Fruit fly (Drosophila melanogaster) whole organism, pupa: Measurements from ENCODE around the gene CG7551.
A peak's percentile ranks its signal among the peaks of the same experiment; 100 is the strongest.

Experiments
- CG10348 ChIP-seq: fragments of 200-800 bp; sonication (Bioruptor generic); IDR thresholded peaks from 2 replicates; pipeline ENCODE4 v1.3.6; 2022; ENCODE audit warnings: missing biosample characterization, missing genetic modification characterization
- CG12605 ChIP-seq: fragments of 200-800 bp; sonication (Bioruptor generic); IDR thresholded peaks from 2 replicates; pipeline ENCODE4 v1.3.6; 2022; ENCODE audit warnings: missing biosample characterization, missing genetic modification characterization
- CG13204 ChIP-seq: fragments of 200-800 bp; sonication (Bioruptor generic); optimal IDR thresholded peaks from 2 replicates; lab custom pipeline; 2018; ENCODE audit warnings: missing biosample characterization, mild to moderate bottlenecking, missing genetic modification characterization, moderate library complexity
- CG14655 ChIP-seq: fragments of 200-800 bp; sonication (Bioruptor generic); optimal IDR thresholded peaks from 3 replicates; lab custom pipeline; 2017; ENCODE audit warnings: mild to moderate bottlenecking, missing biosample characterization, missing genetic modification reagents, missing genetic modification characterization
- CG15710 ChIP-seq: fragments of 200-800 bp; sonication (Bioruptor generic); optimal IDR thresholded peaks from 2 replicates; lab custom pipeline; 2018; ENCODE audit warnings: missing biosample characterization, mild to moderate bottlenecking, missing genetic modification characterization, moderate library complexity
- CG17806 ChIP-seq: fragments of 200-800 bp; sonication (Bioruptor generic); optimal IDR thresholded peaks from 2 replicates; lab custom pipeline; 2018; ENCODE audit warnings: missing biosample characterization, mild to moderate bottlenecking, missing genetic modification characterization, moderate library complexity
- CG32121 ChIP-seq: fragments of 200-800 bp; sonication (Bioruptor generic); IDR thresholded peaks from 2 replicates; pipeline ENCODE4 v1.3.6; 2022; ENCODE audit warnings: missing biosample characterization, missing genetic modification characterization
- CG34367 ChIP-seq: fragments of 200-800 bp; sonication (Bioruptor generic); optimal IDR thresholded peaks from 2 replicates; lab custom pipeline; 2018; ENCODE audit warnings: missing biosample characterization, mild to moderate bottlenecking, missing genetic modification characterization
- CG4496 ChIP-seq: fragments of 200-800 bp; sonication (Bioruptor generic); IDR thresholded peaks from 3 replicates; pipeline ENCODE4 v1.3.6; 2022; ENCODE audit warnings: missing biosample characterization, missing genetic modification characterization
- CG8159 ChIP-seq: fragments of 200-800 bp; sonication (Bioruptor generic); optimal IDR thresholded peaks from 3 replicates; lab custom pipeline; 2018; ENCODE audit warnings: missing biosample characterization, mild to moderate bottlenecking, missing genetic modification characterization, moderate library complexity
- CG8301 ChIP-seq: fragments of 200-800 bp; sonication (Bioruptor generic); optimal IDR thresholded peaks from 2 replicates; lab custom pipeline; 2018; ENCODE audit warnings: missing biosample characterization, mild to moderate bottlenecking, missing genetic modification characterization
- CG9948 ChIP-seq: fragments of 200-800 bp; sonication (Bioruptor generic); optimal IDR thresholded peaks from 2 replicates; lab custom pipeline; 2018; ENCODE audit warnings: missing biosample characterization, mild to moderate bottlenecking, missing genetic modification characterization, moderate library complexity
- D1 ChIP-seq: fragments of 200-800 bp; sonication (Bioruptor generic); optimal IDR thresholded peaks from 2 replicates; lab custom pipeline; 2018; ENCODE audit warnings: missing biosample characterization, mild to moderate bottlenecking, missing genetic modification characterization, moderate library complexity
- EcR ChIP-seq: fragments of 200-800 bp; sonication (Bioruptor generic); optimal IDR thresholded peaks from 3 replicates; lab custom pipeline; 2019; ENCODE audit warnings: missing biosample characterization, missing genetic modification characterization, mild to moderate bottlenecking, moderate library complexity, missing genetic modification reagents
- Ets98B ChIP-seq: fragments of 200-800 bp; sonication (Bioruptor generic); IDR thresholded peaks from 2 replicates; pipeline ENCODE4 v1.3.6; 2022; ENCODE audit warnings: missing biosample characterization, missing genetic modification characterization
- Pif1A ChIP-seq: fragments of 200-800 bp; sonication (Bioruptor generic); optimal IDR thresholded peaks from 3 replicates; lab custom pipeline; 2016; ENCODE audit warnings: missing biosample characterization, missing genetic modification characterization
- Pif1B ChIP-seq: fragments of 200-800 bp; sonication (Bioruptor generic); optimal IDR thresholded peaks from 3 replicates; lab custom pipeline; 2016; ENCODE audit warnings: missing biosample characterization, missing genetic modification characterization
- Snoo ChIP-seq: fragments of 200-800 bp; sonication (Bioruptor generic); optimal IDR thresholded peaks from 3 replicates; lab custom pipeline; 2017; ENCODE audit warnings: missing biosample characterization, mild to moderate bottlenecking, missing genetic modification characterization, inconsistent platforms
- fd96Ca ChIP-seq: fragments of 200-800 bp; sonication (Bioruptor generic); IDR thresholded peaks from 3 replicates; pipeline ENCODE4 v1.3.6; 2022; ENCODE audit warnings: missing biosample characterization, missing genetic modification characterization
- gl ChIP-seq: fragments of 200-800 bp; sonication (Bioruptor generic); optimal IDR thresholded peaks from 2 replicates; lab custom pipeline; 2018; ENCODE audit warnings: missing biosample characterization, mild to moderate bottlenecking, missing genetic modification characterization
- rn ChIP-seq: fragments of 200-800 bp; sonication (Bioruptor generic); IDR thresholded peaks from 2 replicates; pipeline ENCODE4 v1.3.6; 2022; ENCODE audit warnings: missing biosample characterization, missing genetic modification characterization

Gene CG7551

DNA sequence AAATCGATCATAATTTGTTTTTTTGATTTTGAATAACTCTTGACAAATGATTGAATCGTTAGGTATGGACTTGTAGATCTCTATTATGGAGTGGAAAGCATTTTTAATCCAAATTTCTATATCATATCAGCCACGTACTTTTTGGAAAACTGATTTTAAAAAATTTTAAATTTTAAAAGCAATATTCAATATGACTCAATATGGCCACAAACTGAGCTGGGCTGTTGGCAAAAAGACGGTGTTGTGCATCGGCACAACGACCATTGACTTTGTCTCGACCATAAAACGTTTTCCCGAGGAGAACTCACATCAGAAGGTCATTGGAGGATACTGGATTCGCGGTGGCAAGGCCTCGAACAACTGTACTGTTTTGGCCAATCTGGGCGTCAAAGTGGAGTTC lies at the start of gene CG7551, which contains the start of gene CG12289:
Gene CG7551 (plus strand): TSS at position 121 of the 400 bp plus-strand sequence.
Gene CG12289 (minus strand): TSS at position 101 of the 400 bp plus-strand sequence.
- TF ChIP-seq D1 (tag; lab: Kevin White, UChicago) (no peak), Snoo (tag; lab: Kevin White, UChicago) (no peak), CG14655 (GFP tag; lab: Kevin White, UChicago) (no peak), CG12605 (GFP tag; lab: Robert Waterston, UW) (no peak), rn (GFP tag; lab: Robert Waterston, UW) (no peak), CG9948 (tag; lab: Kevin White, UChicago) (no peak), CG10348 (GFP tag; lab: Robert Waterston, UW) (no peak), fd96Ca (GFP tag; lab: Robert Waterston, UW) (no peak), Ets98B (GFP tag; lab: Robert Waterston, UW) (no peak), CG17806 (tag; lab: Kevin White, UChicago) (no peak), CG34367 (tag; lab: Kevin White, UChicago) (no peak), CG8301 (tag; lab: Kevin White, UChicago) (no peak)

DNA sequence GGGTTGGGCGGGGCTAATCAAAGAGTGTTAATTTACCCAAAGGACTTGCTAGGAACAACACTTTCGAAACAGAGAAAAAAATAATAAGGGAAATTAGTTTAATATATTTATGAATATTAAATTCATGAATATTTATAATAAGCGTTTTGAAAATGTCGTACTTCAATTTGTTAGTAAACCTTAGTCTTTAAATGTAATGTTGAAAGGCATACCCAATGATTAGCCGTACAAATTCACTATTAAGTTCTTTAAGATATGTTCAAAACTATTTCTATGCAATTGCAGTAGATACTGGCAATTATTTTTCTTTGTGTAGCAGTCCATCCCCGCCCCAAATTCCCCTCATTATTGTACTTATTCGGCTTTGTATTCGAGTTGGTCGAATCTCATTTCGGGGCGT lies 47.8 kb upstream of the CG7551 start:
- no peak for TF ChIP-seq CG12605 (GFP tag; lab: Robert Waterston, UW)

DNA sequence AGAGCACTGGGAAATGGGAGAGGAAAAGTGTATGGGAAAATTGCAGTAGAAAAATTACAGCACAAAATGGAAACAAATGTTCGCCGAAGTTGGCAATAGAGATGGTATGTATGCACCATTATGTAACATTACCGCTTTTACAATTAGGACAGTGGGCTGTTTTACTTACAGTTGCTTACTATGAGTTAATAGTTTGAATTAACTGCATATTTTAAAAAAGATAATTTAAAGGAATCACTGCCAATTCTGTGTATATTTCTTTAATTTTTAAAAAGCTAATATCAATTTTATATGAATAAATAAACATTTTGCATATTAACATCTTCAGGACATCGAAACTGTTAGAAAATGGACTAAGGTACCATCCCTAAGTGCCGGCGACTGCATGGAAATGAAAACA lies 44.6 kb upstream of the CG7551 start:
- TF ChIP-seq rn (GFP tag; lab: Robert Waterston, UW) (no peak), CG8301 (tag; lab: Kevin White, UChicago) (no peak), CG17806 (tag; lab: Kevin White, UChicago) (no peak), fd96Ca (GFP tag; lab: Robert Waterston, UW) (no peak), CG32121 (GFP tag; lab: Robert Waterston, UW) (no peak), CG9948 (tag; lab: Kevin White, UChicago) (no peak), CG15710 (no peak), EcR (no peak), CG14655 (GFP tag; lab: Kevin White, UChicago) (no peak), CG12605 (GFP tag; lab: Robert Waterston, UW) (no peak), CG13204 (no peak), Ets98B (GFP tag; lab: Robert Waterston, UW) (no peak), Snoo (tag; lab: Kevin White, UChicago) (no peak), CG34367 (tag; lab: Kevin White, UChicago) (no peak), CG8159 (no peak)

DNA sequence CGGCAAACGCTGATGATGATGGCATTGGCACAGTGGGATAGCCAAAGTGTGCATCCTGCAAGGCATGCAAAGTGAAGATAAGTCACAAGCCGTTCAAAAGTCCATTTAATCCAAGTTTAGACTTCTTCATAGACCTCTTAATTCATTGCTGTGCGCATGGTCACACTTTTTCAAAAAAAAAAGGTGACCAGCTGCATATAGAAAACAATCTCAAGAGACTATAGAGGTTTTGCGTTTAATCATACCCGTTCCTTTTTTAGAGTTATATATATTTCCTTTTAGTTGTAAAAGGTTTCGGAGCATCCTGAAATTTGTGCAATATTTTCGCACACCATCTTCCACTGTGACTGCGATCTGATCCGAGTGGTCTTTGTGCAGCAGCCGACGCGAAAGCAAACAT lies 43.8 kb upstream of the CG7551 start:
- TF ChIP-seq CG34367 (tag; lab: Kevin White, UChicago) (no peak), rn (GFP tag; lab: Robert Waterston, UW) (no peak), fd96Ca (GFP tag; lab: Robert Waterston, UW) (peak; percentile 32; the same call in 1 of the 3 replicates), Ets98B (GFP tag; lab: Robert Waterston, UW) (no peak), CG8159 (peak; percentile 46), CG14655 (GFP tag; lab: Kevin White, UChicago) (peak; percentile 49), CG10348 (GFP tag; lab: Robert Waterston, UW) (no peak), CG15710 (peak; percentile 34), CG12605 (GFP tag; lab: Robert Waterston, UW) (no peak), EcR (no peak), CG32121 (GFP tag; lab: Robert Waterston, UW) (no peak), Snoo (tag; lab: Kevin White, UChicago) (peak; percentile 26), Pif1B (GFP tag; lab: Kevin White, UChicago) (no peak), D1 (tag; lab: Kevin White, UChicago) (no peak), CG4496 (GFP tag; lab: Robert Waterston, UW) (no peak), CG9948 (tag; lab: Kevin White, UChicago) (no peak), gl (no peak), CG17806 (tag; lab: Kevin White, UChicago) (no peak), Pif1A (no peak), CG8301 (tag; lab: Kevin White, UChicago) (peak; percentile 39), CG13204 (no peak)

DNA sequence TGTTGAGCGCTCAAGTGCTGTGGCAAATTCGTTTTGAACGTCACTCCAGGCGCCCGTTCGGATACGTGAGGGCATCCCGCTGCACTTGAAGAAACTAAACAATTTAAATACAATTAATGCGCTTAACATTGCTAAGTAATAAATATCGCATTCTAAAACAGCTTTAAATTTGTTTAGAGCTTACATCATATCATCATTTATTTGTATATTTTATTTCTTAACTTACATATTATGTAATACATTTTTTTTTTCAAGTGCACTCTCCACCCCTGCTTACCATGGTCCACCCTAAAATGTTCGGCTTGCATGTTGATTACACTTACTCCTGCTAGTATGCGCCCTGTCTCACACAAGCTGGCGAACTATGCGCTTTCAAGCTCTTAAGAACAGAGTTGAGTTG lies 42.9 kb upstream of the CG7551 start:
- peak; percentile 53; the same call in 1 of the 2 replicates for TF ChIP-seq CG32121 (GFP tag; lab: Robert Waterston, UW)
- TF ChIP-seq CG8159, result peak; percentile 96
- no peak for TF ChIP-seq Ets98B (GFP tag; lab: Robert Waterston, UW)
- TF ChIP-seq CG12605 (GFP tag; lab: Robert Waterston, UW), result peak; percentile 7; the same call in 1 of the 2 replicates
- no peak for TF ChIP-seq rn (GFP tag; lab: Robert Waterston, UW)
- TF ChIP-seq gl, result peak; percentile 14
- peak; percentile 52 for TF ChIP-seq CG34367 (tag; lab: Kevin White, UChicago)
- TF ChIP-seq CG9948 (tag; lab: Kevin White, UChicago), result peak; percentile 65
- peak; percentile 56; the same call in 1 of the 3 replicates for TF ChIP-seq CG4496 (GFP tag; lab: Robert Waterston, UW)
- peak; percentile 34 for TF ChIP-seq CG8301 (tag; lab: Kevin White, UChicago)
- TF ChIP-seq CG17806 (tag; lab: Kevin White, UChicago), result peak; percentile 63
- no peak for TF ChIP-seq CG10348 (GFP tag; lab: Robert Waterston, UW)
- peak; percentile 24 for TF ChIP-seq Pif1B (GFP tag; lab: Kevin White, UChicago)
- no peak for TF ChIP-seq CG13204
- no peak for TF ChIP-seq EcR
- TF ChIP-seq Snoo (tag; lab: Kevin White, UChicago), result peak; percentile 48
- TF ChIP-seq CG14655 (GFP tag; lab: Kevin White, UChicago), result peak; percentile 52
- TF ChIP-seq fd96Ca (GFP tag; lab: Robert Waterston, UW), result 0 out of 3 replicates have a peak, but pooled peaks have one; percentile 35
- TF ChIP-seq D1 (tag; lab: Kevin White, UChicago), result peak; percentile 29
- TF ChIP-seq CG15710, result peak; percentile 74
- TF ChIP-seq Pif1A, result peak; percentile 75
- TF ChIP-seq, all 21 proteins: peak for 16
